Worm (Caenorhabditis elegans) whole organism, L4 larva: Measurements from ENCODE around the gene clec-238.

ENCODE experiments used
- D1046.2 ChIP-seq: fragments of 200-800 bp; sonication (Bioruptor generic); IDR thresholded peaks from 2 replicates; pipeline ENCODE4 v1.3.6; 2022; ENCODE audit warnings: missing genetic modification characterization, missing compliant biosample characterization
- F44E2.7 ChIP-seq: fragments of 200-800 bp; sonication (Bioruptor generic); IDR thresholded peaks from 2 replicates; pipeline ENCODE4 v2.1.2; 2022; ENCODE audit warnings: missing genetic modification characterization, missing compliant biosample characterization
- R02D3.7 ChIP-seq: fragments of 150-350 bp; sonication (generic microtip); optimal IDR thresholded peaks from 3 replicates; lab custom pipeline; 2014; ENCODE audit warnings: missing biosample characterization, missing genetic modification characterization
- Y48G9A.11 ChIP-seq: fragments of 200-800 bp; sonication (Bioruptor generic); IDR thresholded peaks from 2 replicates; pipeline ENCODE4 v1.3.6; 2022; ENCODE audit warnings: missing genetic modification reagents, missing genetic modification characterization, missing compliant biosample characterization
- Y75B8A.6 ChIP-seq: fragments of 200-800 bp; sonication (Bioruptor generic); IDR thresholded peaks from 2 replicates; pipeline ENCODE4 v1.3.6; 2022; ENCODE audit warnings: missing genetic modification reagents, missing genetic modification characterization, missing compliant biosample characterization
- ZK337.2 ChIP-seq: fragments of 200-800 bp; sonication (Bioruptor generic); IDR thresholded peaks from 2 replicates; pipeline ENCODE4 v1.3.6; 2022; ENCODE audit warnings: missing genetic modification reagents, missing genetic modification characterization, missing compliant biosample characterization
- attf-4 ChIP-seq: sonication (generic microtip); optimal IDR thresholded peaks from 3 replicates; lab custom pipeline; 2017; ENCODE audit warnings: missing biosample characterization, missing genetic modification characterization
- ceh-32 ChIP-seq: sonication (generic microtip); optimal IDR thresholded peaks from 2 replicates; lab custom pipeline; 2016; ENCODE audit warnings: mild to moderate bottlenecking, missing genetic modification characterization, missing compliant biosample characterization; ENCODE audit not compliant: poor library complexity
- ceh-62 ChIP-seq: sonication (generic microtip); optimal IDR thresholded peaks from 2 replicates; lab custom pipeline; 2017; ENCODE audit warnings: missing biosample characterization, missing genetic modification characterization
- ceh-82 ChIP-seq: sonication (generic microtip); optimal IDR thresholded peaks from 2 replicates; lab custom pipeline; 2017; ENCODE audit warnings: missing biosample characterization, missing genetic modification characterization
- ces-1 ChIP-seq: fragments of 150-350 bp; sonication (generic microtip); optimal IDR thresholded peaks from 4 replicates; lab custom pipeline; 2014; ENCODE audit warnings: missing biosample characterization, missing genetic modification reagents, missing genetic modification characterization
- dmd-6 ChIP-seq: fragments of 200-800 bp; sonication (Bioruptor generic); IDR thresholded peaks from 2 replicates; pipeline ENCODE4 v1.3.6; 2022; ENCODE audit warnings: missing genetic modification reagents, missing genetic modification characterization, missing compliant biosample characterization
- duxl-1 ChIP-seq: sonication (generic microtip); optimal IDR thresholded peaks from 2 replicates; lab custom pipeline; 2016; ENCODE audit warnings: mild to moderate bottlenecking, missing genetic modification characterization, moderate library complexity, missing compliant biosample characterization; ENCODE audit not compliant: poor library complexity
- fkh-10 ChIP-seq: fragments of 150-350 bp; optimal IDR thresholded peaks from 2 replicates; lab custom pipeline; 2014; ENCODE audit warnings: missing biosample characterization, missing genetic modification reagents, missing genetic modification characterization
- gei-8 ChIP-seq: fragments of 200-800 bp; sonication (Bioruptor generic); optimal IDR thresholded peaks from 2 replicates; lab custom pipeline; 2018; ENCODE audit warnings: mild to moderate bottlenecking, missing genetic modification characterization, missing compliant biosample characterization
- hlh-30 ChIP-seq: sonication (generic microtip); optimal IDR thresholded peaks from 2 replicates; lab custom pipeline; 2017; ENCODE audit warnings: antibody characterized with exemption, mild to moderate bottlenecking, missing genetic modification characterization, missing compliant biosample characterization; ENCODE audit not compliant: insufficient read depth
- hmg-1.1 ChIP-seq: fragments of 200-800 bp; sonication (Bioruptor generic); IDR thresholded peaks from 2 replicates; pipeline ENCODE4 v1.3.6; 2022; ENCODE audit warnings: missing genetic modification reagents, missing genetic modification characterization, missing compliant biosample characterization
- jun-1 ChIP-seq: fragments of 150-350 bp; optimal IDR thresholded peaks from 2 replicates; lab custom pipeline; 2014; ENCODE audit warnings: missing biosample characterization, missing genetic modification reagents, missing genetic modification characterization
- lin-29 ChIP-seq: fragments of 200-800 bp; sonication (Bioruptor generic); IDR thresholded peaks from 2 replicates; pipeline ENCODE4 v1.3.6; 2022; ENCODE audit warnings: missing genetic modification reagents, missing genetic modification characterization, missing compliant biosample characterization
- madf-9 ChIP-seq: fragments of 200-800 bp; sonication (Bioruptor generic); conservative IDR thresholded peaks from 2 replicates; pipeline ENCODE4 v1.3.6; 2022; ENCODE audit warnings: missing genetic modification reagents, missing genetic modification characterization, missing compliant biosample characterization
- nhr-102 ChIP-seq: sonication (generic microtip); optimal IDR thresholded peaks from 2 replicates; lab custom pipeline; 2016; ENCODE audit warnings: mild to moderate bottlenecking, missing genetic modification characterization, moderate library complexity, missing compliant biosample characterization
- nhr-237 ChIP-seq: sonication (generic microtip); optimal IDR thresholded peaks from 2 replicates; lab custom pipeline; 2017; ENCODE audit warnings: missing biosample characterization, missing genetic modification characterization
- nhr-28 ChIP-seq: fragments of 150-350 bp; optimal IDR thresholded peaks from 2 replicates; lab custom pipeline; 2014; ENCODE audit warnings: missing biosample characterization, missing genetic modification characterization
- nhr-41 ChIP-seq: fragments of 200-800 bp; sonication (Bioruptor generic); IDR thresholded peaks from 2 replicates; pipeline ENCODE4 v1.3.6; 2022; ENCODE audit warnings: missing genetic modification reagents, missing genetic modification characterization, missing compliant biosample characterization
- nhr-77 ChIP-seq: fragments of 150-350 bp; optimal IDR thresholded peaks from 2 replicates; lab custom pipeline; 2014; ENCODE audit warnings: missing biosample characterization, missing genetic modification characterization
- pqm-1 ChIP-seq: sonication (generic microtip); optimal IDR thresholded peaks from 2 replicates; lab custom pipeline; 2017; ENCODE audit warnings: missing biosample characterization, missing genetic modification characterization
- spr-1 ChIP-seq: sonication (generic microtip); optimal IDR thresholded peaks from 2 replicates; lab custom pipeline; 2016; ENCODE audit warnings: mild to moderate bottlenecking, missing genetic modification characterization, missing compliant biosample characterization
- tag-97 ChIP-seq: fragments of 200-800 bp; sonication (Bioruptor generic); IDR thresholded peaks from 2 replicates; pipeline ENCODE4 v1.3.6; 2022; ENCODE audit warnings: missing genetic modification characterization, missing compliant biosample characterization
- unc-130 ChIP-seq: sonication (generic microtip); optimal IDR thresholded peaks from 2 replicates; lab custom pipeline; 2016; ENCODE audit warnings: missing genetic modification reagents, missing genetic modification characterization, missing compliant biosample characterization
- unc-39 ChIP-seq: sonication (generic microtip); optimal IDR thresholded peaks from 2 replicates; lab custom pipeline; 2017; ENCODE audit warnings: missing biosample characterization, missing genetic modification characterization
- unc-62 ChIP-seq, 3 experiments: fragments of 150-350 bp in 1 of 3; sonication (generic microtip); optimal IDR thresholded peaks in 2 of 3; peaks in 1 of 3; 1 replicate in 1 of 3; 2 replicates in 2 of 3; lab custom pipeline; 2014 to 2017; ENCODE audit warnings: missing biosample characterization in 3 of 3, missing genetic modification characterization in 3 of 3, missing genetic modification reagents in 3 of 3, missing genotype in 1 of 3
- zag-1 ChIP-seq: fragments of 150-350 bp; optimal IDR thresholded peaks from 2 replicates; lab custom pipeline; 2014; ENCODE audit warnings: missing biosample characterization, missing genetic modification characterization
- ztf-11 ChIP-seq: fragments of 150-350 bp; optimal IDR thresholded peaks from 2 replicates; lab custom pipeline; 2014; ENCODE audit warnings: missing biosample characterization, missing genetic modification characterization

The clec-238 gene

DNA sequence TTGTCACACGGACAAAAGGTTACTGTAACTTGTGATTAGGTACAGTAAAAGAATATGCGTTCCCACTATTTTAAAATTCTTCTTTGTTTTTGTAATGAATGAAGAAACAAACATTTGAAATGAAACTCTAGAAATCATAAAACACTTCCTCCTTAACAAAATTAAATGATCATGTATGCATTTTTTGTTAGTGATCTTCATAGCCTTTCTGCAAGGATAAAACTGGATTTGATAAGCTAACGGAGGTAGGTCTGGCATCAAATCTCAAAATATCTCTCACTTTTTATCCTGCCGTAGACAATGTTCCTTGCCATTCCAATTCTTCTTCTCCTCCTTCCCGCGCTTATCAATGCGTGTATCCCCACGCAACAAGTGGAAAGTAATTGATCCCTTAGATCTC lies at the start of gene clec-238:
Gene clec-238 (plus strand): TSS at position 301 of the 400 bp plus-strand sequence.
- no peak for TF ChIP-seq ceh-62
- no peak for TF ChIP-seq dmd-6 (GFP tag; lab: Robert Waterston, UW)
- no peak for TF ChIP-seq unc-62 (GFP tag; optimal IDR thresholded peaks at IDR 0.05 in 1 of 2; lab: Kevin White, UChicago)
- no peak for TF ChIP-seq unc-62 (tag; optimal IDR thresholded peaks at IDR 0.05; lab: Kevin White, UChicago)
- TF ChIP-seq nhr-77 (tag; lab: Kevin White, UChicago): no peak
- no peak for TF ChIP-seq D1046.2
- no peak for TF ChIP-seq unc-130 (GFP tag; lab: Kevin White, UChicago)
- TF ChIP-seq ZK337.2 (GFP tag; lab: Robert Waterston, UW): no peak
- no peak for TF ChIP-seq unc-39 (tag; lab: Kevin White, UChicago)

DNA sequence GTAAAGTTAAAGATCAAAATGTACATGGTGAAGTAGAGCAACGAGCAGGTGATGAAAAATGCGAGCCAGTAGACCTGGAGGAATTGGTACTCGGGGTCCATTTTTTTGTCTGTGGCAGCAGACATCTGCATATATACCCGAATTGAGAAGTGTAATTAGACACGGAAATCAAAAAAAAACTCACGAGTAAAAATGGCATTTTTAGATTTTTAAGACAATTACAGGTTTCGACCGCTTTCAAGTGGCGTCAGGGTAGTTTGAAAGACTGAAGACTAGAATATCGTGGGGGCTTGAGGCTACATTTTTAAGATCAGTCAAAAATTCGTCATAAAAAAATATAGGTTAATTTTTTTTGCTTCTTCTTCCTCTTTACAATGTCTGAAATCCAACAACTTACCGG lies 48.9 kb upstream of the clec-238 start, which contains the start of gene srd-68:
Gene srd-68 (minus strand): TSS at position 101 of the 400 bp plus-strand sequence.
- TF ChIP-seq zag-1 (tag; lab: Kevin White, UChicago): no peak
- TF ChIP-seq nhr-41 (GFP tag; lab: Robert Waterston, UW): no peak
- TF ChIP-seq ceh-82 (tag; lab: Kevin White, UChicago): no peak
- no peak for TF ChIP-seq madf-9 (GFP tag; lab: Robert Waterston, UW)
- no peak for TF ChIP-seq jun-1 (tag; lab: Kevin White, UChicago)
- TF ChIP-seq attf-4: no peak
- TF ChIP-seq, all 104 proteins: peak for 0

DNA sequence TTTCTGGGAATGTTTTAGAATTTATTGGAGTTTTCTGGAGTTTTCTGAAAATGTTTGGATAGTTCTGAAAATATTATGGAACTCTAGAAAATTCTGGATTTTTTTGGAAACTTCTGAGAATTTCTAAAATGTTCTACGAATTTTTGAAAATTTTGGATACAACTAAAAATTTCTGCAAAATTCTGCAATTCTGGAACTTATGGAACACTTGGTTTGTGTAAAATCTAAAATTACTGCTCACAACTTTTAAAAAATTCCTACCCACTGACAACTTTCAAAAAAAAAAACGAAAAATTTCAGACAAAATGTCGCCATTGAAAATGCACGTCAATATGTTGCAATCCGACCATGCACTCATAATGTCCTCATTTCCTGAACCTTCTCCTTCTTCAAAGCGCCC lies 47.0 kb upstream of the clec-238 start, which contains the start of gene nhr-262:
Gene nhr-262 (plus strand): TSS at position 301 of the 400 bp plus-strand sequence.
- no peak for TF ChIP-seq ztf-11 (tag; lab: Kevin White, UChicago)
- no peak for TF ChIP-seq nhr-102 (tag; lab: Kevin White, UChicago)
- TF ChIP-seq ceh-32 (tag; lab: Kevin White, UChicago): no peak
- TF ChIP-seq lin-29 (GFP tag; lab: Robert Waterston, UW): no peak
- TF ChIP-seq R02D3.7 (tag; lab: Kevin White, UChicago): no peak
- TF ChIP-seq hmg-1.1 (GFP tag; lab: Robert Waterston, UW): no peak
- TF ChIP-seq attf-4: no peak

DNA sequence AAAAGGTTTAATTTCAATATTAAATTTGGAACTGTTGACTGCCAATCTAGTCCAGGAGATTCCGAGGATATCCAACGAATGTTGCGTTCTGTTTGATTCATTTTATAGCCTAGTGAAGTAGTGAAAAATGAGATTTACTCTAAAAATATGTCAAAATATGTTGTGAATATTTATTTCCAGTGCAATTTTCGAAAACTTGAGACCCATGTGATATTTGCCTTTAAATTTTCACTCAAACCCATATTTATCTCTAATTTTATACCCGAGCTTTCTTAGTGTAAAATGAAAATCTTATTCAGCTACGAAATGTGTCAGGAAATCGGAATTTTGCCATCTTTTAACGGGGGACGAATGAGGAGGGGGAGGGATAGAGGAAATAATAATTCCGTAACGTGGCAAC lies 41.7 kb upstream of the clec-238 start, which contains the start of gene F09C6.16:
Gene F09C6.16 (minus strand): TSS at position 101 of the 400 bp plus-strand sequence.
- TF ChIP-seq tag-97 (GFP tag; lab: Robert Waterston, UW): no peak
- TF ChIP-seq unc-62 (GFP tag; optimal IDR thresholded peaks at IDR 0.05 in 1 of 2; lab: Kevin White, UChicago): peak in 1 of 2 experiments; percentile 6
- no peak for TF ChIP-seq unc-62 (tag; optimal IDR thresholded peaks at IDR 0.05; lab: Kevin White, UChicago)

DNA sequence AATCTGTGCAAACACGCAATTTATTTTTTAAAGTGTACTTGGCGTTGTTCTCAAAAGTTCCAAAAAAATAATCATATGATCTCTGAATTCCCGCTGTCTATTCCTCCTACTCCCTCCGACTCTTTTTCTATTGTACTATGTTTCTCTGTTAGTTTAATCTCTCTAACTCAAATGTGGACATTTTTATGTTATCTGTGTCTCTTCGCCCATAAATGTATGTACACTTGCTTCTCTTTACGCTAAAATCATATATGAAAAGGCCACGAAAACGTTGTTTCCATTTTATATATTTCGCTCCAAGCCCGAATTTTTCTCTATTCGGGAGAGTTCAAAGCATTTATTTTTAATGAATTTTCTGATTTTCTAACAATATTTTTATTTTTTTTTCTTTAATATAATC lies 40.7 kb upstream of the clec-238 start:
- TF ChIP-seq nhr-237 (tag; lab: Kevin White, UChicago) (no peak), dmd-6 (GFP tag; lab: Robert Waterston, UW) (0 out of 2 replicates have a peak, but pooled peaks have one; percentile 20), gei-8 (GFP tag; lab: Kevin White, UChicago) (no peak), fkh-10 (GFP tag; lab: Kevin White, UChicago) (no peak), F44E2.7 (no peak)

DNA sequence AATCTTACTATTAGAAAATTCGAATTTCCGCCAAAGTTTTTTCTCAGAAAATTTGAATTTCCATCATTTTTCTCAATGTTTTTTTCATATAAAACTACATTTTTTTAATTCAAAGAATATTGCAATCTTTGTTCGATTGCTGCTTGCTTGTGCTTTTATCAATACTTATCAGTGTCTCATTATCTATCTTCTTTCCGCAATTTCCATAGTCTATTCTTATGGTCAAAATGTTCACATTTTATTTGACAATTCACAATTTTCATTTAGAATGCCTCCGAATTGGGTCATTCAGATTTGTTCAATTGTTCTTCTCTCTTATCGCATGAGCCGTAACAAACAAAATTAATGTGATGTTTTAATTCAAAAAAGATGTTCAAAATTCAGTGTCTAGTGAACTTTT lies 40.3 kb upstream of the clec-238 start:
- TF ChIP-seq hlh-30 (tag; lab: Kevin White, UChicago): no peak
- TF ChIP-seq unc-62 (GFP tag; optimal IDR thresholded peaks at IDR 0.05 in 1 of 2; lab: Kevin White, UChicago): no peak
- no peak for TF ChIP-seq unc-62 (tag; optimal IDR thresholded peaks at IDR 0.05; lab: Kevin White, UChicago)
- no peak for TF ChIP-seq ces-1 (GFP tag; lab: Kevin White, UChicago)
- peak; percentile 69 for TF ChIP-seq pqm-1 (tag; lab: Kevin White, UChicago)
- no peak for TF ChIP-seq attf-4
- no peak for TF ChIP-seq Y48G9A.11
- TF ChIP-seq Y75B8A.6: no peak
- TF ChIP-seq ceh-32 (tag; lab: Kevin White, UChicago): no peak
- TF ChIP-seq spr-1: no peak
- peak; percentile 49 for TF ChIP-seq nhr-28 (tag; lab: Kevin White, UChicago)
- TF ChIP-seq unc-130 (GFP tag; lab: Kevin White, UChicago): no peak
- TF ChIP-seq dmd-6 (GFP tag; lab: Robert Waterston, UW): peak; percentile 54; the same call in 1 of the 2 replicates
- no peak for TF ChIP-seq duxl-1 (tag; lab: Kevin White, UChicago)
